Worm (Caenorhabditis elegans) whole organism, early embryonic: ENCODE measurements around the gene dcar-1.
"Not testable (repeated sequence)": the region's sequence is repeated elsewhere in the genome, so short reads cannot be mapped to it uniquely, and the experiment has no call there.

Source experiments
- F13C5.2 ChIP-seq: sonication (generic microtip); optimal IDR thresholded peaks from 2 replicates; lab custom pipeline; 2017; ENCODE audit warnings: mild to moderate bottlenecking, missing genetic modification characterization, inconsistent platforms, missing compliant biosample characterization
- ama-1 ChIP-seq: fragments of 150-350 bp; optimal IDR thresholded peaks from 2 replicates; lab custom pipeline; 2014
- ceh-36 ChIP-seq: sonication (generic microtip); optimal IDR thresholded peaks from 2 replicates; lab custom pipeline; 2016; ENCODE audit warnings: missing genetic modification characterization, inconsistent platforms, missing compliant biosample characterization
- flt-1 ChIP-seq: fragments of 200-800 bp; sonication (Bioruptor generic); IDR thresholded peaks from 2 replicates; pipeline ENCODE4 v1.3.6; 2022; ENCODE audit warnings: missing genetic modification characterization, missing compliant biosample characterization
- hmbx-1 ChIP-seq: sonication (generic microtip); optimal IDR thresholded peaks from 2 replicates; lab custom pipeline; 2016; ENCODE audit warnings: mild to moderate bottlenecking, missing genetic modification characterization, missing compliant biosample characterization
- pes-1 ChIP-seq: fragments of 200-800 bp; sonication (Bioruptor generic); IDR thresholded peaks from 2 replicates; pipeline ENCODE4 v1.3.6; 2022; ENCODE audit warnings: missing genetic modification reagents, missing genetic modification characterization, missing compliant biosample characterization
- tbx-37 ChIP-seq: fragments of 200-800 bp; sonication (Bioruptor generic); conservative IDR thresholded peaks from 2 replicates; pipeline ENCODE4 v1.3.6; 2022; ENCODE audit warnings: missing genetic modification reagents, missing genetic modification characterization, missing compliant biosample characterization

- not testable (repeated sequence) for TF ChIP-seq ama-1; F13C5.2 (tag; lab: Kevin White, UChicago); flt-1 (GFP tag; lab: Robert Waterston, UW); tbx-37 (GFP tag; lab: Robert Waterston, UW); pes-1; hmbx-1 (tag; lab: Kevin White, UChicago); ceh-36 (tag; lab: Kevin White, UChicago)
These were observed 16.2 kb upstream of the dcar-1 start, which contains the start of gene C06H5.11 for ce11 chrV:17893959-17894358.
